Worm (Caenorhabditis elegans) whole organism, dauer: ENCODE measurements around the gene F53F4.12.

Experiments used
- unc-62 ChIP-seq: sonication (generic microtip); optimal IDR thresholded peaks from 2 replicates; lab custom pipeline; 2017; ENCODE audit warnings: missing biosample characterization, missing genetic modification reagents, missing genetic modification characterization

The F53F4.12 gene

ce11 chrV:13653713-13654393, 28.0 kb downstream of the F53F4.12 start, which contains the start of gene lpin-1:
Gene lpin-1 (minus strand): TSS chrV:13654129.
- TF ChIP-seq unc-62 (GFP tag; lab: Kevin White, UChicago): no peak

ce11 chrV:13654394-13654792, 28.5 kb downstream of the F53F4.12 start:
- TF ChIP-seq unc-62 (GFP tag; lab: Kevin White, UChicago): no peak

ce11 chrV:13655202-13655764, 29.4 kb downstream of the F53F4.12 start:
- TF ChIP-seq unc-62 (GFP tag; lab: Kevin White, UChicago): no peak

ce11 chrV:13656346-13657254, 30.8 kb downstream of the F53F4.12 start:
- TF ChIP-seq unc-62 (GFP tag; lab: Kevin White, UChicago): no peak

- no peak for TF ChIP-seq unc-62 (GFP tag; lab: Kevin White, UChicago)
Measured at ce11 chrV:13657291-13657690, 31.4 kb downstream of the F53F4.12 start.

- TF ChIP-seq unc-62 (GFP tag; lab: Kevin White, UChicago): no peak
Measured at ce11 chrV:13657841-13658338, 32.0 kb downstream of the F53F4.12 start.

- no peak for TF ChIP-seq unc-62 (GFP tag; lab: Kevin White, UChicago)
Measured at ce11 chrV:13658577-13658976, 32.7 kb downstream of the F53F4.12 start.

- no peak for TF ChIP-seq unc-62 (GFP tag; lab: Kevin White, UChicago)
Measured at ce11 chrV:13659219-13659618, 33.4 kb downstream of the F53F4.12 start.

ce11 chrV:13660115-13660514, 34.3 kb downstream of the F53F4.12 start:
- TF ChIP-seq unc-62 (GFP tag; lab: Kevin White, UChicago): no peak

ce11 chrV:13660660-13661325, 34.9 kb downstream of the F53F4.12 start, which contains the start of gene letm-1:
Gene letm-1 (plus strand): TSS chrV:13661257.
- no peak for TF ChIP-seq unc-62 (GFP tag; lab: Kevin White, UChicago)

- no peak for TF ChIP-seq unc-62 (GFP tag; lab: Kevin White, UChicago)
Measured at ce11 chrV:13664340-13664916, 38.6 kb downstream of the F53F4.12 start.

- no peak for TF ChIP-seq unc-62 (GFP tag; lab: Kevin White, UChicago)
Measured at ce11 chrV:13665089-13665488, 39.2 kb downstream of the F53F4.12 start, which contains the start of gene rde-12. Gene rde-12 (plus strand): TSS chrV:13665389.

ce11 chrV:13666460-13666859, 40.6 kb downstream of the F53F4.12 start:
- TF ChIP-seq unc-62 (GFP tag; lab: Kevin White, UChicago): no peak

- TF ChIP-seq unc-62 (GFP tag; lab: Kevin White, UChicago): no peak
Measured at ce11 chrV:13668337-13668736, 42.5 kb downstream of the F53F4.12 start.

ce11 chrV:13669170-13669569, 43.3 kb downstream of the F53F4.12 start:
- TF ChIP-seq unc-62 (GFP tag; lab: Kevin White, UChicago): no peak
